Fruit fly (Drosophila melanogaster) whole organism, prepupa: ENCODE measurements around the gene Targ3.
A peak's percentile ranks its signal among the peaks of the same experiment; 100 is the strongest.

ENCODE experiments used
- Blimp-1 ChIP-seq: fragments of 200-800 bp; sonication (Bioruptor generic); optimal IDR thresholded peaks from 3 replicates; lab custom pipeline; 2017; ENCODE audit warnings: missing biosample characterization, missing genetic modification characterization, mild to moderate bottlenecking, moderate library complexity, missing genetic modification reagents
- CG10631 ChIP-seq: fragments of 200-800 bp; sonication (Bioruptor generic); optimal IDR thresholded peaks from 2 replicates; lab custom pipeline; 2016; ENCODE audit warnings: missing biosample characterization, missing genetic modification characterization
- CG10669 ChIP-seq: fragments of 200-800 bp; sonication (Bioruptor generic); optimal IDR thresholded peaks from 3 replicates; lab custom pipeline; 2018; ENCODE audit warnings: missing biosample characterization, mild to moderate bottlenecking, missing genetic modification characterization, moderate library complexity
- CG16779 ChIP-seq: fragments of 200-800 bp; sonication (Bioruptor generic); optimal IDR thresholded peaks from 3 replicates; lab custom pipeline; 2017; ENCODE audit warnings: missing biosample characterization, mild to moderate bottlenecking, missing genetic modification characterization
- CG32006 ChIP-seq: fragments of 200-800 bp; sonication (Bioruptor generic); optimal IDR thresholded peaks from 3 replicates; lab custom pipeline; 2017; ENCODE audit warnings: missing biosample characterization, mild to moderate bottlenecking, missing genetic modification characterization
- CG34406 ChIP-seq: fragments of 200-800 bp; sonication (Bioruptor generic); optimal IDR thresholded peaks from 3 replicates; lab custom pipeline; 2016; ENCODE audit warnings: missing biosample characterization, missing genetic modification characterization
- CG4318 ChIP-seq: fragments of 200-800 bp; sonication (Bioruptor generic); optimal IDR thresholded peaks from 3 replicates; lab custom pipeline; 2017; ENCODE audit warnings: missing biosample characterization, mild to moderate bottlenecking, missing genetic modification characterization
- CG6163 ChIP-seq: fragments of 200-800 bp; sonication (Bioruptor generic); IDR thresholded peaks from 3 replicates; pipeline ENCODE4 v1.3.6; 2022; ENCODE audit warnings: missing biosample characterization, missing genetic modification characterization
- CG6792 ChIP-seq: fragments of 200-800 bp; sonication (Bioruptor generic); optimal IDR thresholded peaks from 3 replicates; lab custom pipeline; 2016; ENCODE audit warnings: missing biosample characterization, missing genetic modification characterization
- CG6854 ChIP-seq: fragments of 200-800 bp; sonication (Bioruptor generic); optimal IDR thresholded peaks from 2 replicates; lab custom pipeline; 2017; ENCODE audit warnings: missing biosample characterization, mild to moderate bottlenecking, missing genetic modification characterization
- CG7368 ChIP-seq: fragments of 200-800 bp; sonication (Bioruptor generic); optimal IDR thresholded peaks from 3 replicates; lab custom pipeline; 2016; ENCODE audit warnings: missing biosample characterization, missing genetic modification characterization
- CG8319 ChIP-seq: fragments of 200-800 bp; sonication (Bioruptor generic); optimal IDR thresholded peaks from 3 replicates; lab custom pipeline; 2016; ENCODE audit warnings: missing biosample characterization, missing genetic modification characterization
- CG8632 ChIP-seq: fragments of 200-800 bp; sonication (Bioruptor generic); optimal IDR thresholded peaks from 3 replicates; lab custom pipeline; 2016; ENCODE audit warnings: missing biosample characterization, missing genetic modification characterization
- CG9139 ChIP-seq: fragments of 200-800 bp; sonication (Bioruptor generic); optimal IDR thresholded peaks from 3 replicates; lab custom pipeline; 2017; ENCODE audit warnings: missing biosample characterization, mild to moderate bottlenecking, missing genetic modification characterization
- Eip75B ChIP-seq: fragments of 200-800 bp; sonication (Bioruptor generic); optimal IDR thresholded peaks from 3 replicates; lab custom pipeline; 2016; ENCODE audit warnings: missing biosample characterization, missing genetic modification characterization
- Eip78C ChIP-seq: fragments of 200-800 bp; sonication (Bioruptor generic); peaks from one replicate; lab custom pipeline; 2016; ENCODE audit warnings: missing biosample characterization, missing genetic modification characterization
- Ets96B ChIP-seq: fragments of 200-800 bp; optimal IDR thresholded peaks from 2 replicates; lab custom pipeline; 2019; ENCODE audit warnings: missing biosample characterization, mild to moderate bottlenecking, missing genetic modification characterization, moderate library complexity
- Hr38 ChIP-seq: sonication (Bioruptor generic); optimal IDR thresholded peaks from 2 replicates; lab custom pipeline; 2016; ENCODE audit warnings: missing biosample characterization, missing genetic modification characterization
- Hr39 ChIP-seq: fragments of 200-800 bp; sonication (Bioruptor generic); optimal IDR thresholded peaks from 2 replicates; lab custom pipeline; 2016; ENCODE audit warnings: missing biosample characterization, missing genetic modification characterization
- Lpt ChIP-seq: fragments of 200-800 bp; sonication (Bioruptor generic); optimal IDR thresholded peaks from 3 replicates; lab custom pipeline; 2016; ENCODE audit warnings: missing biosample characterization, missing genetic modification characterization
- Met ChIP-seq: fragments of 200-800 bp; sonication (Bioruptor generic); optimal IDR thresholded peaks from 3 replicates; lab custom pipeline; 2016; ENCODE audit warnings: missing biosample characterization, missing genetic modification characterization
- OdsH ChIP-seq: fragments of 200-800 bp; sonication (Bioruptor generic); optimal IDR thresholded peaks from 3 replicates; lab custom pipeline; 2016; ENCODE audit warnings: missing biosample characterization, missing genetic modification characterization
- Sox102F ChIP-seq: fragments of 200-800 bp; sonication (Bioruptor generic); optimal IDR thresholded peaks from 2 replicates; lab custom pipeline; 2016; ENCODE audit warnings: missing biosample characterization, mild to moderate bottlenecking, missing genetic modification characterization
- Sox14 ChIP-seq: fragments of 200-800 bp; sonication (Bioruptor generic); optimal IDR thresholded peaks from 3 replicates; lab custom pipeline; 2016; ENCODE audit warnings: missing biosample characterization, missing genetic modification characterization
- Sox15 ChIP-seq: fragments of 200-800 bp; sonication (Bioruptor generic); optimal IDR thresholded peaks from 3 replicates; lab custom pipeline; 2016; ENCODE audit warnings: missing biosample characterization, missing genetic modification characterization
- achi ChIP-seq: fragments of 200-800 bp; sonication (Bioruptor generic); optimal IDR thresholded peaks from 3 replicates; lab custom pipeline; 2016; ENCODE audit warnings: missing biosample characterization, missing genetic modification characterization
- acj6 ChIP-seq: fragments of 200-800 bp; sonication (Bioruptor generic); optimal IDR thresholded peaks from 3 replicates; lab custom pipeline; 2016; ENCODE audit warnings: missing biosample characterization, missing genetic modification characterization
- cyc ChIP-seq: fragments of 200-800 bp; sonication (Bioruptor generic); optimal IDR thresholded peaks from 3 replicates; lab custom pipeline; 2016; ENCODE audit warnings: missing biosample characterization, missing genetic modification characterization
- dac ChIP-seq: fragments of 200-800 bp; sonication (Bioruptor generic); optimal IDR thresholded peaks from 2 replicates; lab custom pipeline; 2017; ENCODE audit warnings: missing biosample characterization, mild to moderate bottlenecking, missing genetic modification characterization
- dsx ChIP-seq: fragments of 200-800 bp; optimal IDR thresholded peaks from 3 replicates; lab custom pipeline; 2019; ENCODE audit warnings: missing biosample characterization, mild to moderate bottlenecking, missing genetic modification characterization, moderate library complexity; ENCODE audit not compliant: poor library complexity, severe bottlenecking
- eg ChIP-seq: fragments of 200-800 bp; sonication (Bioruptor generic); IDR thresholded peaks from 3 replicates; pipeline ENCODE4 v1.3.6; 2022; ENCODE audit warnings: missing biosample characterization, missing genetic modification characterization
- esn ChIP-seq: fragments of 200-800 bp; sonication (Bioruptor generic); optimal IDR thresholded peaks from 2 replicates; lab custom pipeline; 2016; ENCODE audit warnings: missing biosample characterization, mild to moderate bottlenecking, missing genetic modification characterization, moderate library complexity
- fd59A ChIP-seq: fragments of 200-800 bp; sonication (Bioruptor generic); optimal IDR thresholded peaks from 2 replicates; lab custom pipeline; 2017; ENCODE audit warnings: missing biosample characterization, mild to moderate bottlenecking, missing genetic modification characterization, missing genetic modification reagents
- fd85E ChIP-seq: fragments of 200-800 bp; sonication (Bioruptor generic); optimal IDR thresholded peaks from 3 replicates; lab custom pipeline; 2016; ENCODE audit warnings: missing biosample characterization, missing genetic modification characterization
- fkh ChIP-seq: fragments of 200-800 bp; sonication (Bioruptor generic); optimal IDR thresholded peaks from 3 replicates; lab custom pipeline; 2017; ENCODE audit warnings: missing biosample characterization, mild to moderate bottlenecking, missing genetic modification characterization, moderate library complexity
- lz ChIP-seq: fragments of 200-800 bp; sonication (Bioruptor generic); optimal IDR thresholded peaks from 3 replicates; lab custom pipeline; 2016; ENCODE audit warnings: missing biosample characterization, missing genetic modification characterization
- net ChIP-seq: fragments of 200-800 bp; sonication (Bioruptor generic); optimal IDR thresholded peaks from 3 replicates; lab custom pipeline; 2016; ENCODE audit warnings: missing biosample characterization, missing genetic modification characterization
- salr ChIP-seq, 2 experiments: fragments of 200-800 bp; sonication (Bioruptor generic); optimal IDR thresholded peaks; 3 replicates each; lab custom pipeline; 2016 to 2018; ENCODE audit warnings: missing biosample characterization in 2 of 2, missing genetic modification characterization in 2 of 2, mild to moderate bottlenecking in 1 of 2
- spab ChIP-seq: fragments of 200-800 bp; sonication (Bioruptor generic); optimal IDR thresholded peaks from 2 replicates; lab custom pipeline; 2017; ENCODE audit warnings: missing biosample characterization, mild to moderate bottlenecking, missing genetic modification characterization, missing genetic modification reagents
- svp ChIP-seq: fragments of 200-800 bp; sonication (Bioruptor generic); peaks from one replicate; lab custom pipeline; 2016; ENCODE audit warnings: missing biosample characterization, missing genetic modification characterization

The Targ3 gene

DNA sequence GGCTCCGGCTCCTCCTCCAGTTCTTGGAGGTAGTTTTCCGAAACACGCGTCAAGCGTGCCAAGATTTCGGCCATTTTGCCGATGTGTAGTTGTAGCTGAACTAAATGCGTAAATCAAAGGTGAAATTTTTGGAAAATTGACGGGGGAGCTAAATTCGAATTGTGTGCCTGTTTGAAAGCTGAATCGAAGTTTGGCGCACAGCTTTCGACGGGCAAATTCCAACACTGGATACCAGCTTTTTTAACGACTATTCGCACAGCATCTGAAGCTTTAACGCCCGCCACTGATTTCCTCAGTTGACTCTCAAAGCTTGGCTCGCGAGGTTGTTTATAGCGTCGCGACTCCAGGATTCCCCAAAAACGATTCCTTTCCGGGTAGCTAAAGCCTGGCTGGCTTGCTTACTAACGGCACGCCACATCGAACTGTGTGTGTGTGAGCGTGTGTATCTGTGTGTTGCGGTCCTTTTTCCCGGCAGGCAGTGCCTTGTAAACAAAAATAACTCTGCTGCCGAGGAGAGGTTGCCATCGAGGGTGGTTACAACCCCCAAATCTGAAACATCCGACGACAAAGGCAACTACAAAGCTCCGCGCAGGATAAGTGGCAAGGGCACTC is 13.4 kb downstream of the Targ3 start, which contains the start of the genes CG10510 and CG10508:
Gene CG10510, minus strand, starts transcription at position 164 of the 612 bp plus-strand sequence.
Gene CG10508, plus strand, starts transcription at position 295 of the 612 bp plus-strand sequence.
- no peak for TF ChIP-seq CG10669 (GFP tag; lab: Kevin White, UChicago)
- no peak for TF ChIP-seq acj6 (GFP tag; lab: Kevin White, UChicago)
- no peak for TF ChIP-seq Lpt (GFP tag; lab: Kevin White, UChicago)
- TF ChIP-seq salr (GFP tag; optimal IDR thresholded peaks at IDR 0.05; lab: Kevin White, UChicago): no peak
- TF ChIP-seq svp: no peak
- no peak for TF ChIP-seq CG32006 (GFP tag; lab: Kevin White, UChicago)
- no peak for TF ChIP-seq lz (GFP tag; lab: Kevin White, UChicago)

- TF ChIP-seq CG6792 (GFP tag; lab: Kevin White, UChicago): no peak
- TF ChIP-seq esn (GFP tag; lab: Kevin White, UChicago): no peak
- TF ChIP-seq fkh (GFP tag; lab: Kevin White, UChicago): peak; percentile 60
- peak; percentile 76 for TF ChIP-seq Eip78C (GFP tag; lab: Kevin White, UChicago)
- TF ChIP-seq CG4318 (GFP tag; lab: Kevin White, UChicago): no peak
- no peak for TF ChIP-seq CG32006 (GFP tag; lab: Kevin White, UChicago)
- TF ChIP-seq Blimp-1 (GFP tag; lab: Kevin White, UChicago): no peak
- TF ChIP-seq Met (GFP tag; lab: Kevin White, UChicago): no peak
- TF ChIP-seq dsx (GFP tag; lab: Kevin White, UChicago): peak; percentile 46
- no peak for TF ChIP-seq salr (GFP tag; optimal IDR thresholded peaks at IDR 0.05; lab: Kevin White, UChicago)
- no peak for TF ChIP-seq Sox14
These were observed 20.2 kb downstream of the Targ3 start, which contains the start of the genes Trmt112 and Ilk for dm6 chr3L:21216697-21217291. Trmt112 (minus strand) TSS chr3L:21216839. Ilk (plus strand) TSS chr3L:21216901.

DNA sequence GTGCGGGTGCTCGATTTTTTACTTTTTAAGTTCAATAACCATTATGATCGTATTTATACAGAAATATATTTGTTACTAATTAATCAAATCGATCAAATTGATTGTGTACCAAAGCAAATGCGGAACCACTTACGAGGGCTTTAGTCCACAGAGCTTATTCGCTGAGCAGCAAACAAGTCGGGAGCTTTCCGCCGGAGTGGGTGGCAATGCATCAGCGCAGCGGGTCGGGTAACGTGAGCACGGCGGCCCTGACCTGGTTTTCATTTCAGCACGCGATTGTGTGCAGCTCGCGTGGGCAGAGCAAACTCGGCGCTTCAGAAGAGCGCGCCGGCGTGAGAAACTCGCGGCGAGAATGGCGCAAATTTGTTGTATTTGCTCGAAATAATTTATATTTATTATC is 22.5 kb downstream of the Targ3 start:
- TF ChIP-seq acj6 (GFP tag; lab: Kevin White, UChicago): no peak
- TF ChIP-seq Eip75B (GFP tag; lab: Kevin White, UChicago): peak; percentile 39
- TF ChIP-seq CG6163: peak; percentile 44; the same call in 1 of the 3 replicates

DNA sequence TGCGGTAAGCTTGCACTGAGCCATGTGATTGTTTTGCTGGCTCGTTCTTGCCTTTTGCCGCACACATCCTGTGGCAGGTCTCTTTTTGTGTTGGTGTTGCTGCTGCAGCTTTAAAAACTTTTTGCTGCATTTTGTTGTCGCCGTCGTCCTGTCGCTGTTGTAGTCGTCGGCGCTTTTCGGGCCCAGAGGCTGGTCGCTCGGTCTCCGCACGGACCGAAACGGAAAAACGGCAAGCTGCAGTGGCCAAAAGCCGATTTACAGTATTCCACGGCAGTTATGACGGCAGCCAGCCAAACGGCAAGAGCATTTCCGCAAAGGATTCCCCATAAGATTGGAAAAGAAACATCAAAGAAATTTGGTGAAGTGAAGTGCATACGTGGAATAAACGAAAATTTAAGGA is 23.5 kb downstream of the Targ3 start, which contains the start of gene CG43219:
Gene CG43219, plus strand, starts transcription at position 301 of the 400 bp plus-strand sequence.
- TF ChIP-seq Eip78C (GFP tag; lab: Kevin White, UChicago) (peak; percentile 5), CG32006 (GFP tag; lab: Kevin White, UChicago) (no peak)

dm6 chr3L:21223268-21223667 is 26.6 kb downstream of the Targ3 start:
- no peak for TF ChIP-seq Hr38 (GFP tag; lab: Kevin White, UChicago)
- TF ChIP-seq fd85E (GFP tag; lab: Kevin White, UChicago): no peak
- no peak for TF ChIP-seq Hr39
- TF ChIP-seq CG6163: no peak
- peak; percentile 26 for TF ChIP-seq Lpt (GFP tag; lab: Kevin White, UChicago)
- no peak for TF ChIP-seq net (GFP tag; lab: Kevin White, UChicago)
- TF ChIP-seq Sox102F: no peak
- TF ChIP-seq CG7368 (GFP tag; lab: Kevin White, UChicago): no peak
- no peak for TF ChIP-seq lz (GFP tag; lab: Kevin White, UChicago)
- TF ChIP-seq CG8632: no peak
- no peak for TF ChIP-seq dac (GFP tag; lab: Kevin White, UChicago)
- TF ChIP-seq Sox15: no peak
- peak; percentile 30 for TF ChIP-seq svp
- TF ChIP-seq CG9139 (GFP tag; lab: Kevin White, UChicago): no peak
- no peak for TF ChIP-seq CG6854
- no peak for TF ChIP-seq Eip75B (GFP tag; lab: Kevin White, UChicago)
- no peak for TF ChIP-seq CG8319 (GFP tag; lab: Kevin White, UChicago)
- no peak for TF ChIP-seq fd59A (GFP tag; lab: Kevin White, UChicago)
- no peak for TF ChIP-seq CG16779 (tag; lab: Kevin White, UChicago)
- TF ChIP-seq eg (GFP tag; lab: Robert Waterston, UW): peak; percentile 59; the same call in 2 of the 3 replicates
- TF ChIP-seq Ets96B (tag; lab: Kevin White, UChicago): peak; percentile 3
- no peak for TF ChIP-seq spab (GFP tag; lab: Kevin White, UChicago)
- TF ChIP-seq CG10631 (GFP tag; lab: Kevin White, UChicago): no peak
- peak; percentile 38 for TF ChIP-seq achi (GFP tag; lab: Kevin White, UChicago)
- peak; percentile 34 for TF ChIP-seq OdsH (GFP tag; lab: Kevin White, UChicago)
- no peak for TF ChIP-seq cyc
- TF ChIP-seq CG34406 (GFP tag; lab: Kevin White, UChicago): no peak
- TF ChIP-seq Met (GFP tag; lab: Kevin White, UChicago): no peak
- TF ChIP-seq CG6792 (GFP tag; lab: Kevin White, UChicago): no peak
- TF ChIP-seq Sox14: peak; percentile 9
